Worm (Caenorhabditis elegans): ENCODE data around the gene nhr-190.

nhr-190 gene

ce11 chrV:628527-628926 is 14.2 kb downstream of the nhr-190 start, which contains the start of gene F48G7.9:
F48G7.9 (minus strand) TSS chrV:628627.
- TF ChIP-seq elt-3 (tag; optimal IDR thresholded peaks at IDR 0.05) (no peak), mdl-1 (tag; optimal IDR thresholded peaks at IDR 0.05) (no peak), crh-2 (tag; optimal IDR thresholded peaks at IDR 0.05) (no peak), nhr-23 (tag; optimal IDR thresholded peaks at IDR 0.05) (no peak), ceh-82 (tag; optimal IDR thresholded peaks at IDR 0.05) (no peak), dmd-4 (tag; optimal IDR thresholded peaks at IDR 0.05) (no peak), gmeb-1 (tag; optimal IDR thresholded peaks at IDR 0.05) (no peak), nhr-10 (tag; optimal IDR thresholded peaks at IDR 0.05) (no peak), sem-4 (tag; optimal IDR thresholded peaks at IDR 0.05) (no peak), egl-27 (tag; optimal IDR thresholded peaks at IDR 0.05) (no peak), ZK546.5 (tag; optimal IDR thresholded peaks at IDR 0.05) (no peak), ztf-1 (GFP tag; conservative IDR thresholded peaks at IDR 0.05) (no peak), nhr-21 (tag; optimal IDR thresholded peaks at IDR 0.05) (no peak), lin-39 (tag; optimal IDR thresholded peaks at IDR 0.05) (no peak), R02D3.7 (tag; optimal IDR thresholded peaks at IDR 0.05) (no peak), nhr-6 (tag; optimal IDR thresholded peaks at IDR 0.05) (no peak), fos-1 (tag; optimal IDR thresholded peaks at IDR 0.05) (no peak), nhr-77 (tag; optimal IDR thresholded peaks at IDR 0.05) (no peak)

DNA sequence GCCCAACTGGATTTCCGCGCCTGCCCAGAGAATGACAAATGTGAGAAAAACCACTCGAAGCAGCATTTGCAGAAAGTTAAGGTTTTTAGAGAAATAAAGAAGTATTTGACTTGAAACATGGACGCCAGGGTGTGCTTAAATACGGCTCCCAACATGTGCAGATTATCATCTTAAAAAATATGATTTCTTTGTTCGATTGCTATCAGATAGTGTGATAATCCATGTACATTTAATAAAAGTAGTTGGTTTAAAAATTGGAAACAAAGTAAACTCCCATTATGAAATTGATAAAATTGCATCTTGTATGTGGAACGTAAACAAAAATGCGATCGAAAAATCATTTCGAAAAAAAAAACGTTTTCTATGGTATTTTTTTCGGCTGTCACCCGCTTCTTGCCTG is 15.1 kb downstream of the nhr-190 start, which contains the start of gene F48G7.8:
TSS of gene F48G7.8 (minus strand) at position 101 of the 400 bp plus-strand sequence.
- TF ChIP-seq ama-1 (optimal IDR thresholded peaks at IDR 0.05) (no peak), nhr-11 (tag; optimal IDR thresholded peaks at IDR 0.05) (no peak), dmd-4 (tag; optimal IDR thresholded peaks at IDR 0.05) (no peak), lin-11 (tag; optimal IDR thresholded peaks at IDR 0.05) (no peak), nhr-21 (tag; optimal IDR thresholded peaks at IDR 0.05) (no peak), lin-39 (tag; optimal IDR thresholded peaks at IDR 0.05) (no peak), ztf-4 (tag; optimal IDR thresholded peaks at IDR 0.05) (no peak), unc-62 (GFP tag; optimal IDR thresholded peaks at IDR 0.05) (no peak), gmeb-1 (tag; optimal IDR thresholded peaks at IDR 0.05) (no peak), snpc-4 (tag; optimal IDR thresholded peaks at IDR 0.05) (no peak), elt-3 (tag; optimal IDR thresholded peaks at IDR 0.05) (no peak), sem-4 (tag; optimal IDR thresholded peaks at IDR 0.05) (no peak), fos-1 (tag; optimal IDR thresholded peaks at IDR 0.05) (no peak), lin-13 (GFP tag; optimal IDR thresholded peaks at IDR 0.05) (no peak), mdl-1 (tag; optimal IDR thresholded peaks at IDR 0.05) (no peak), skn-1 (tag; optimal IDR thresholded peaks at IDR 0.05) (no peak), crh-2 (tag; optimal IDR thresholded peaks at IDR 0.05) (no peak)

- TF ChIP-seq fos-1 (tag; optimal IDR thresholded peaks at IDR 0.05) (no peak), C34F6.9 (tag; optimal IDR thresholded peaks at IDR 0.05) (no peak), peb-1 (tag; optimal IDR thresholded peaks at IDR 0.05) (no peak), lin-11 (tag; optimal IDR thresholded peaks at IDR 0.05) (no peak), unc-39 (tag; optimal IDR thresholded peaks at IDR 0.05) (no peak), gmeb-1 (tag; optimal IDR thresholded peaks at IDR 0.05) (no peak), sem-4 (tag; optimal IDR thresholded peaks at IDR 0.05) (no peak), ztf-11 (tag; optimal IDR thresholded peaks at IDR 0.05) (no peak), lin-13 (GFP tag; optimal IDR thresholded peaks at IDR 0.05) (no peak)
These were observed 16.4 kb downstream of the nhr-190 start, which contains the start of gene F48G7.7 for ce11 chrV:626321-626720. F48G7.7 (minus strand) TSS chrV:626421.

DNA sequence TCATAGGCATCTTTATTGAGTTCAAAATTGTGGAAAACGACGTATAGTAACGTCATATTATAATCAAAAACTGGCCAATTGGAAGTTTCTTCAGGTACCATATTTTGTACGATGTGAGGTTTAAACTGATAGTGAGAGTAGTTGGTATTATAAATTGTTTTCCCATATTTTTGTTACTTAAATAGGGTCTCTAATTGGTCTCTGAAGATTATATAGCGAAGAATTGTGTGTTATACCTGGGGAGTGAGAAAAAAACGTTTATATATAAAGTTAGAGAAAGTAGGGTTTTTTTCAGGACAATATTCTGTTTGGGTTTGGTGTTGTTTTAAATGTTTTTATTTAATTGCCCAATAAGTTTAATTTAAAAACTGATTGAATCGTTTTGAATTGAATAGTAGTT is 17.8 kb downstream of the nhr-190 start, which contains the start of gene srt-17:
TSS of gene srt-17 (minus strand) at position 101 of the 400 bp plus-strand sequence.
- TF ChIP-seq peb-1 (tag; optimal IDR thresholded peaks at IDR 0.05) (no peak), blmp-1 (tag; optimal IDR thresholded peaks at IDR 0.05; ENCODE audit: insufficient read depth) (no peak), aly-2 (tag; optimal IDR thresholded peaks at IDR 0.05) (no peak), nhr-77 (tag; optimal IDR thresholded peaks at IDR 0.05) (no peak), ztf-4 (tag; optimal IDR thresholded peaks at IDR 0.05) (no peak), ZK546.5 (tag; optimal IDR thresholded peaks at IDR 0.05) (no peak), fos-1 (tag; optimal IDR thresholded peaks at IDR 0.05) (no peak), snpc-4 (tag; optimal IDR thresholded peaks at IDR 0.05) (no peak), ama-1 (optimal IDR thresholded peaks at IDR 0.05) (no peak), nhr-237 (tag; optimal IDR thresholded peaks at IDR 0.05) (no peak), lin-11 (tag; optimal IDR thresholded peaks at IDR 0.05) (no peak), mab-5 (tag; optimal IDR thresholded peaks at IDR 0.05) (no peak), unc-39 (tag; optimal IDR thresholded peaks at IDR 0.05) (no peak), sem-4 (tag; optimal IDR thresholded peaks at IDR 0.05) (no peak), unc-55 (GFP tag; optimal IDR thresholded peaks at IDR 0.05) (no peak), ceh-16 (tag; optimal IDR thresholded peaks at IDR 0.05) (no peak)
